Fruit fly (Drosophila melanogaster) whole organism, embryonic: ENCODE data around the gene fzy.

Experiments
- Adf1 ChIP-seq: fragments of 200-800 bp; sonication (Bioruptor generic); IDR thresholded peaks from 2 replicates; pipeline ENCODE4 v1.3.6; 2022; ENCODE audit warnings: missing biosample characterization, missing genetic modification characterization
- Atf3 ChIP-seq: fragments of 200-800 bp; sonication (Bioruptor generic); optimal IDR thresholded peaks from 3 replicates; lab custom pipeline; 2016; ENCODE audit warnings: missing biosample characterization, missing genetic modification characterization
- Atf6 ChIP-seq: fragments of 200-800 bp; sonication (Bioruptor generic); IDR thresholded peaks from 2 replicates; pipeline ENCODE4 v1.3.6; 2022; ENCODE audit warnings: missing biosample characterization, missing genetic modification characterization
- BEAF-32 ChIP-seq: fragments of 200-800 bp; sonication (Bioruptor generic); optimal IDR thresholded peaks from 3 replicates; lab custom pipeline; 2017; ENCODE audit warnings: missing biosample characterization, missing genetic modification characterization, mild to moderate bottlenecking, moderate library complexity, missing genetic modification reagents
- CG10565 ChIP-seq: fragments of 200-800 bp; sonication (Bioruptor generic); optimal IDR thresholded peaks from 3 replicates; lab custom pipeline; 2016; ENCODE audit warnings: missing biosample characterization, mild to moderate bottlenecking, missing genetic modification characterization
- CG11398 ChIP-seq: fragments of 200-800 bp; sonication (Bioruptor generic); optimal IDR thresholded peaks from 2 replicates; lab custom pipeline; 2016; ENCODE audit warnings: missing biosample characterization, missing genetic modification characterization
- CG12659 ChIP-seq: fragments of 200-800 bp; sonication (Bioruptor generic); optimal IDR thresholded peaks from 3 replicates; lab custom pipeline; 2017; ENCODE audit warnings: mild to moderate bottlenecking, missing biosample characterization, missing genetic modification reagents, missing genetic modification characterization
- CG12744 ChIP-seq: fragments of 200-800 bp; sonication (Bioruptor generic); optimal IDR thresholded peaks from 2 replicates; lab custom pipeline; 2016; ENCODE audit warnings: missing biosample characterization, missing genetic modification characterization
- CG13424 ChIP-seq: fragments of 200-800 bp; sonication (Bioruptor generic); optimal IDR thresholded peaks from 2 replicates; lab custom pipeline; 2019; ENCODE audit warnings: missing biosample characterization, mild to moderate bottlenecking, missing genetic modification characterization, moderate library complexity
- CG14667 ChIP-seq: fragments of 200-800 bp; sonication (Bioruptor generic); IDR thresholded peaks from 2 replicates; pipeline ENCODE4 v1.3.6; 2022; ENCODE audit warnings: missing biosample characterization, missing genetic modification characterization
- CG15011 ChIP-seq: fragments of 200-800 bp; sonication (Bioruptor generic); optimal IDR thresholded peaks from 3 replicates; lab custom pipeline; 2018; ENCODE audit warnings: missing biosample characterization, mild to moderate bottlenecking, missing genetic modification characterization
- CG15479 ChIP-seq: fragments of 200-800 bp; sonication (Bioruptor generic); optimal IDR thresholded peaks from 3 replicates; lab custom pipeline; 2019; ENCODE audit warnings: missing biosample characterization, mild to moderate bottlenecking, missing genetic modification characterization, moderate library complexity
- CG17361 ChIP-seq: fragments of 200-800 bp; sonication (Bioruptor generic); IDR thresholded peaks from 3 replicates; pipeline ENCODE4 v1.3.6; 2022; ENCODE audit warnings: missing biosample characterization, missing genetic modification characterization
- CG18599 ChIP-seq: fragments of 200-800 bp; sonication (Bioruptor generic); optimal IDR thresholded peaks from 3 replicates; lab custom pipeline; 2017; ENCODE audit warnings: missing biosample characterization, missing genetic modification characterization, mild to moderate bottlenecking, moderate library complexity, missing genetic modification reagents
- CG2678 ChIP-seq: fragments of 200-800 bp; sonication (Bioruptor generic); optimal IDR thresholded peaks from 3 replicates; lab custom pipeline; 2019; ENCODE audit warnings: missing biosample characterization, mild to moderate bottlenecking, missing genetic modification characterization, moderate library complexity
- CG32532 ChIP-seq: fragments of 200-800 bp; sonication (Bioruptor generic); IDR thresholded peaks from 2 replicates; pipeline ENCODE4 v1.3.6; 2022; ENCODE audit warnings: missing biosample characterization, missing genetic modification characterization
- CG33557 ChIP-seq: fragments of 200-800 bp; sonication (Bioruptor generic); optimal IDR thresholded peaks from 2 replicates; lab custom pipeline; 2019; ENCODE audit warnings: missing biosample characterization, mild to moderate bottlenecking, missing genetic modification characterization, moderate library complexity
- CG3838 ChIP-seq: fragments of 200-800 bp; sonication (Bioruptor generic); optimal IDR thresholded peaks from 3 replicates; lab custom pipeline; 2016; ENCODE audit warnings: missing biosample characterization, missing genetic modification characterization
- CG3995 ChIP-seq: fragments of 200-800 bp; sonication (Bioruptor generic); optimal IDR thresholded peaks from 3 replicates; lab custom pipeline; 2016; ENCODE audit warnings: missing biosample characterization, missing genetic modification characterization
- CG4282 ChIP-seq: fragments of 200-800 bp; sonication (Bioruptor generic); optimal IDR thresholded peaks from 2 replicates; lab custom pipeline; 2016; ENCODE audit warnings: missing biosample characterization, missing genetic modification characterization
- CG4854 ChIP-seq: fragments of 200-800 bp; sonication (Bioruptor generic); optimal IDR thresholded peaks from 2 replicates; lab custom pipeline; 2016; ENCODE audit warnings: missing biosample characterization, missing genetic modification characterization, inconsistent platforms
- CG6689 ChIP-seq: fragments of 200-800 bp; sonication (Bioruptor generic); IDR thresholded peaks from 2 replicates; pipeline ENCODE4 v1.3.6; 2022; ENCODE audit warnings: missing biosample characterization, missing genetic modification characterization
- CG6791 ChIP-seq: fragments of 200-800 bp; sonication (Bioruptor generic); IDR thresholded peaks from 3 replicates; pipeline ENCODE4 v1.3.6; 2022; ENCODE audit warnings: missing biosample characterization, missing genetic modification characterization; ENCODE audit not compliant: partially characterized antibody
- Doc3 ChIP-seq: fragments of 200-800 bp; sonication (Bioruptor generic); IDR thresholded peaks from 3 replicates; pipeline ENCODE4 v1.3.6; 2022; ENCODE audit warnings: missing biosample characterization, missing genetic modification characterization; ENCODE audit not compliant: partially characterized antibody
- E2f1 ChIP-seq: fragments of 200-800 bp; sonication (Bioruptor generic); IDR thresholded peaks from 2 replicates; pipeline ENCODE4 v1.3.6; 2022; ENCODE audit warnings: missing biosample characterization, missing genetic modification characterization
- E2f2 ChIP-seq: fragments of 200-800 bp; sonication (Bioruptor generic); IDR thresholded peaks from 2 replicates; pipeline ENCODE4 v1.3.6; 2022; ENCODE audit warnings: missing biosample characterization, missing genetic modification characterization
- H2.0 ChIP-seq: fragments of 200-800 bp; sonication (Bioruptor generic); IDR thresholded peaks from 2 replicates; pipeline ENCODE4 v1.3.6; 2022; ENCODE audit warnings: missing biosample characterization, missing genetic modification characterization
- Mrtf ChIP-seq: fragments of 200-800 bp; sonication (Bioruptor generic); IDR thresholded peaks from 3 replicates; pipeline ENCODE4 v1.3.6; 2022; ENCODE audit warnings: missing biosample characterization, missing genetic modification characterization
- Optix ChIP-seq: fragments of 200-800 bp; sonication (Bioruptor generic); IDR thresholded peaks from 3 replicates; pipeline ENCODE4 v1.3.6; 2022; ENCODE audit warnings: missing biosample characterization, missing genetic modification characterization
- Pdp1 ChIP-seq, 2 experiments: fragments of 200-800 bp; sonication (Bioruptor generic); optimal IDR thresholded peaks; 3 replicates each; lab custom pipeline; 2016; ENCODE audit warnings: missing biosample characterization in 2 of 2, missing genetic modification characterization in 2 of 2, mild to moderate bottlenecking in 1 of 2, moderate library complexity in 1 of 2
- Scr ChIP-seq: fragments of 200-800 bp; sonication (Bioruptor generic); IDR thresholded peaks from 2 replicates; pipeline ENCODE4 v1.3.6; 2022; ENCODE audit warnings: missing biosample characterization, missing genetic modification characterization; ENCODE audit not compliant: partially characterized antibody
- Spps ChIP-seq: fragments of 200-800 bp; sonication (Bioruptor generic); optimal IDR thresholded peaks from 2 replicates; lab custom pipeline; 2018; ENCODE audit warnings: missing biosample characterization, mild to moderate bottlenecking, missing genetic modification characterization
- Ssrp ChIP-seq: fragments of 200-800 bp; sonication (Bioruptor generic); optimal IDR thresholded peaks from 2 replicates; lab custom pipeline; 2018; ENCODE audit warnings: missing biosample characterization, mild to moderate bottlenecking, missing genetic modification characterization, moderate library complexity
- chinmo ChIP-seq: fragments of 200-800 bp; sonication (Bioruptor generic); IDR thresholded peaks from 4 replicates; pipeline ENCODE4 v1.3.6; 2022; ENCODE audit warnings: missing biosample characterization, missing genetic modification characterization; ENCODE audit not compliant: partially characterized antibody
- dati ChIP-seq: fragments of 200-800 bp; sonication (Bioruptor generic); IDR thresholded peaks from 2 replicates; pipeline ENCODE4 v1.3.6; 2022; ENCODE audit warnings: missing biosample characterization, missing genetic modification characterization
- grn ChIP-seq: fragments of 200-800 bp; sonication (Bioruptor generic); optimal IDR thresholded peaks from 3 replicates; lab custom pipeline; 2017; ENCODE audit warnings: missing biosample characterization, missing genetic modification characterization
- her ChIP-seq: fragments of 200-800 bp; sonication (Bioruptor generic); optimal IDR thresholded peaks from 2 replicates; lab custom pipeline; 2016; ENCODE audit warnings: missing biosample characterization, missing genetic modification characterization
- jumu ChIP-seq: fragments of 200-800 bp; sonication (Bioruptor generic); optimal IDR thresholded peaks from 3 replicates; lab custom pipeline; 2016; ENCODE audit warnings: missing biosample characterization, missing genetic modification characterization
- ken ChIP-seq: fragments of 200-800 bp; sonication (Bioruptor generic); IDR thresholded peaks from 3 replicates; pipeline ENCODE4 v1.3.6; 2022; ENCODE audit warnings: missing biosample characterization, missing genetic modification characterization
- kni ChIP-seq: fragments of 200-800 bp; sonication (Bioruptor generic); optimal IDR thresholded peaks from 3 replicates; lab custom pipeline; 2017; ENCODE audit warnings: mild to moderate bottlenecking, missing biosample characterization, missing genetic modification reagents, missing genetic modification characterization
- lov ChIP-seq, 2 experiments: fragments of 200-800 bp in 1 of 2; fragments of >200 bp in 1 of 2; sonication (Bioruptor generic) in 1 of 2; IDR thresholded peaks in 1 of 2; optimal IDR thresholded peaks in 1 of 2; 2 replicates in 1 of 2; 3 replicates in 1 of 2; pipeline versions ENCODE4 v1.3.6 to Lab custom; 2017 to 2022; ENCODE audit warnings: missing biosample characterization in 1 of 2, missing genetic modification characterization in 1 of 2
- pb ChIP-seq: fragments of 200-800 bp; sonication (Bioruptor generic); optimal IDR thresholded peaks from 3 replicates; lab custom pipeline; 2016; ENCODE audit warnings: missing biosample characterization, missing genetic modification characterization
- repo ChIP-seq: fragments of 200-800 bp; sonication (Bioruptor generic); optimal IDR thresholded peaks from 2 replicates; lab custom pipeline; 2016; ENCODE audit warnings: missing biosample characterization, missing genetic modification characterization
- sc ChIP-seq, 3 experiments: fragments of >200 bp in 2 of 3; fragments of 200-800 bp in 1 of 3; sonication (Bioruptor generic) in 1 of 3; optimal IDR thresholded peaks; 2 replicates in 2 of 3; 3 replicates in 1 of 3; lab custom pipeline; 2017; ENCODE audit warnings: mild to moderate bottlenecking in 1 of 3, missing biosample characterization in 1 of 3, missing genetic modification characterization in 1 of 3, missing genetic modification reagents in 1 of 3
- scrt ChIP-seq: fragments of 200-800 bp; sonication (Bioruptor generic); optimal IDR thresholded peaks from 2 replicates; lab custom pipeline; 2018; ENCODE audit warnings: missing biosample characterization, mild to moderate bottlenecking, missing genetic modification characterization, moderate library complexity
- sd ChIP-seq: fragments of 200-800 bp; sonication (Bioruptor generic); optimal IDR thresholded peaks from 3 replicates; lab custom pipeline; 2018; ENCODE audit warnings: missing biosample characterization, mild to moderate bottlenecking, missing genetic modification characterization, moderate library complexity
- sob ChIP-seq: fragments of 200-800 bp; sonication (Bioruptor generic); IDR thresholded peaks from 2 replicates; pipeline ENCODE4 v1.3.6; 2022; ENCODE audit warnings: missing biosample characterization, missing genetic modification characterization
- tin ChIP-seq: fragments of 200-800 bp; sonication (Bioruptor generic); optimal IDR thresholded peaks from 3 replicates; lab custom pipeline; 2016; ENCODE audit warnings: missing biosample characterization, missing genetic modification characterization
- yki ChIP-seq: fragments of >200 bp; optimal IDR thresholded peaks from 3 replicates; lab custom pipeline; 2018

Gene fzy

DNA sequence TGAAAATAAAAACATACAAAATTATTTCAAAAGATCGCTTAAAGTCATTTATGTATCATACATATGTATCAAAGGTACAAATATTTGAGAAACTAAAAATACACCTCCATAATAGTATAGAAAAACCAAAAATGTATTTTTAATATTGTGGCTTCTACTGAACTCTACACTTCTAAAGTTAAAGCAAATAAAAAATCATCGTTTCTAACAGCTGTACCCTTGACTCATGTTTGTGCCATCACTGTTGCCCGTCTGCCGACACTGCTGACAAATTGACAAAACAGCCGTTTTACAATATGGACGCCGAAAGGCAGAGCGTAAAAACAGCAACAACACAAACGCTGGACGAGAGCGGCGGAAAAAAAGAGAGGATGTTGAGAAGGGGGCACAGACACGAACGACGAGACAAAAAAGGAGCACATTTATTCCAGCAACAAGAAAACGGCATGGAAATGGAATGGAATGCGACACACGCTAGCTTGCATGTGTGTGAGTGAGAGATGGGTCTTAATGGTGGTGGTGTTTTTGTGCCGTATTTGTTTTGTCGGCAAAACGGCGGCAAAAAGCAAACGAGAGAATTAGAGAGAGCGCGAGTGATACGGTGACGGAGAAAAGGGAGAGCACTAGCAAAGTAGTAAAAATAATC is 24.3 kb upstream of the fzy start (continued):
- TF ChIP-seq Atf6 (GFP tag; lab: Robert Waterston, UW) (no peak), grn (GFP tag; lab: Kevin White, UChicago) (no peak), ken (GFP tag; lab: Robert Waterston, UW) (no peak), yki (lab: Kevin White, UChicago) (no peak), H2.0 (GFP tag; lab: Robert Waterston, UW) (no peak), Spps (peak; percentile 77), CG13424 (peak; percentile 82), BEAF-32 (GFP tag; lab: Kevin White, UChicago) (peak; percentile 49), Pdp1 (GFP tag; optimal IDR thresholded peaks at IDR 0.05; lab: Kevin White, UChicago) (peak in 1 of 2 experiments; percentile 69), E2f2 (GFP tag; lab: Robert Waterston, UW) (no peak), CG4282 (GFP tag; lab: Kevin White, UChicago) (peak; percentile 58), sob (GFP tag; lab: Robert Waterston, UW) (no peak), CG6791 (no peak), CG15011 (GFP tag; lab: Kevin White, UChicago) (peak; percentile 81), CG14667 (GFP tag; lab: Robert Waterston, UW) (no peak), Optix (GFP tag; lab: Robert Waterston, UW) (no peak), dati (GFP tag; lab: Robert Waterston, UW) (no peak), E2f1 (GFP tag; lab: Robert Waterston, UW) (no peak), CG11398 (peak; percentile 64), lov (optimal IDR thresholded peaks at IDR 0.05; lab: Kevin White, UChicago) (no peak), lov (GFP tag; IDR thresholded peaks at IDR 0.05; lab: Robert Waterston, UW) (no peak), CG32532 (no peak), CG12744 (GFP tag; lab: Kevin White, UChicago) (peak; percentile 89), tin (GFP tag; lab: Kevin White, UChicago) (peak; percentile 51), pb (GFP tag; lab: Kevin White, UChicago) (peak; percentile 83), CG6689 (GFP tag; lab: Robert Waterston, UW) (no peak), Scr (GFP tag; lab: Robert Waterston, UW) (no peak), CG3995 (GFP tag; lab: Kevin White, UChicago) (peak; percentile 62), Adf1 (GFP tag; lab: Robert Waterston, UW) (no peak), Mrtf (GFP tag; lab: Robert Waterston, UW) (no peak), chinmo (GFP tag; lab: Robert Waterston, UW) (no peak), her (peak; percentile 74), jumu (GFP tag; lab: Kevin White, UChicago) (peak; percentile 79), Doc3 (GFP tag; lab: Robert Waterston, UW) (no peak), sc (optimal IDR thresholded peaks at IDR 0.05; lab: Kevin White, UChicago) (no peak), sc (GFP tag; optimal IDR thresholded peaks at IDR 0.05; lab: Kevin White, UChicago) (peak; percentile 68), CG3838 (GFP tag; lab: Kevin White, UChicago) (peak; percentile 77), CG17361 (GFP tag; lab: Robert Waterston, UW) (no peak), CG2678 (tag; lab: Kevin White, UChicago) (peak; percentile 91), CG15479 (GFP tag; lab: Kevin White, UChicago) (peak; percentile 90), repo (GFP tag; lab: Kevin White, UChicago) (peak; percentile 32), CG12659 (GFP tag; lab: Kevin White, UChicago) (peak; percentile 88), kni (GFP tag; lab: Kevin White, UChicago) (peak; percentile 93), CG18599 (GFP tag; lab: Kevin White, UChicago) (peak; percentile 87), Atf3 (GFP tag; lab: Kevin White, UChicago) (peak; percentile 85), CG10565 (GFP tag; lab: Kevin White, UChicago) (no peak), CG4854 (GFP tag; lab: Kevin White, UChicago) (peak; percentile 84), CG33557 (GFP tag; lab: Kevin White, UChicago) (peak; percentile 39), scrt (GFP tag; lab: Kevin White, UChicago) (peak; percentile 69), Ssrp (tag; lab: Kevin White, UChicago) (peak; percentile 67), sd (peak; percentile 99)
